Worm (Caenorhabditis elegans): ENCODE results near the gene ptp-1.

DNA sequence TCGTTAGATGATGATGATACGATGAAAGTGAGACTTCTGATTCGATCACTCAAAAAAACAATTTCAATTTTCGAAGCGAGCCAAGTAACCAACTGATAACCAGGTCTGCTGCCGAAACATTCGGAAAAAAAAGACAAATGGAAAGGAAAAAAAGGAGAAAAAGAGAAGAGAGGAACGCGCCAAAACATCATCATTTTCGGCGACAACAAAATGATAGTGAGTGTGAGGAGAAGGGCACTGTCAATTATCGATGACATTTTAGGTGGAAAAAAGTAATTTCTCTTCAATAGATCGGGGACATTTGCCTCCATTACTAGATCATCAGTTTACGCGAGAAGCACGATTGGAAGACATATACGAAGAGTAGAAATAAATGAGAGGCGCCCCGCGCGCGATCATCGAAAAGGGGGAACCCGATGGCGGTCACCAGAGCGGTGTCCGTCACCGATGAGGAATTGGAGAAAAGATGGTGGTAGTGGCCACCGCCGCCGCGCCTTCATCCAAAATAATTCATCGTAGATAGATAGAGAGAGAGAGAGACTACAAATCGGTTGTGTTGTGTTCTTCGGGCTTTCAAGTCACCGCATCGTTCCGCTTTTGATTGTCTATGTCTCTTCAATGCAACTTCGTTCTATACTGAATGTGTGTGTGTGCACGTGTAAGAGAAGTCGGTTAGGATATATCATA, 30.8 kb downstream of the ptp-1 start:
- TF ChIP-seq aptf-2 (GFP tag; conservative IDR thresholded peaks at IDR 0.05): no peak
- TF ChIP-seq F55B11.4 (tag; optimal IDR thresholded peaks at IDR 0.05; ENCODE audit: borderline replicate concordance, insufficient read depth): no peak
- no peak for TF ChIP-seq ceh-27 (GFP tag; optimal IDR thresholded peaks at IDR 0.05)
- TF ChIP-seq lir-1 (GFP tag; conservative IDR thresholded peaks at IDR 0.05): no peak
